Fruit fly (Drosophila melanogaster) whole organism, wandering third instar larva: ENCODE data around the gene CG45413.

Experiments used
- Abd-B ChIP-seq: fragments of >200 bp; optimal IDR thresholded peaks from 2 replicates; lab custom pipeline; 2017; ENCODE audit warnings: missing biosample characterization, missing genetic modification characterization
- CG32264 ChIP-seq: fragments of 200-800 bp; sonication (Bioruptor generic); optimal IDR thresholded peaks from 2 replicates; lab custom pipeline; 2016; ENCODE audit warnings: missing biosample characterization, missing genetic modification characterization
- CG9705 ChIP-seq: fragments of 200-800 bp; sonication (Bioruptor generic); optimal IDR thresholded peaks from 2 replicates; lab custom pipeline; 2018; ENCODE audit warnings: missing biosample characterization, mild to moderate bottlenecking, missing genetic modification characterization
- Dfd ChIP-seq: fragments of >200 bp; optimal IDR thresholded peaks from 2 replicates; lab custom pipeline; 2017; ENCODE audit warnings: missing biosample characterization, missing genetic modification characterization
- Dif ChIP-seq: fragments of 200-275, 200-300 bp; sonication (Bioruptor generic); optimal IDR thresholded peaks from 2 replicates; lab custom pipeline; 2018; ENCODE audit warnings: missing biosample characterization, missing genetic modification characterization; ENCODE audit not compliant: partially characterized antibody
- GATAd ChIP-seq: sonication (Bioruptor generic); optimal IDR thresholded peaks from 2 replicates; lab custom pipeline; 2016; ENCODE audit warnings: missing biosample characterization, missing genetic modification characterization
- HLH106 ChIP-seq: fragments of 200-800 bp; optimal IDR thresholded peaks from 3 replicates; lab custom pipeline; 2019; ENCODE audit warnings: missing biosample characterization, mild to moderate bottlenecking, missing genetic modification characterization, moderate library complexity
- Hr78 ChIP-seq: fragments of >200 bp; optimal IDR thresholded peaks from 2 replicates; lab custom pipeline; 2017; ENCODE audit warnings: missing biosample characterization, missing genetic modification characterization
- N ChIP-seq: fragments of >200 bp; optimal IDR thresholded peaks from 2 replicates; lab custom pipeline; 2018; ENCODE audit warnings: missing biosample characterization, missing external identifiers, missing genetic modification characterization
- Rel ChIP-seq, 2 experiments: fragments of 200-800 bp; sonication (Bioruptor generic) in 1 of 2; optimal IDR thresholded peaks; 2 replicates in 1 of 2; 3 replicates in 1 of 2; lab custom pipeline; 2016 to 2019; ENCODE audit warnings: mild to moderate bottlenecking in 2 of 2, missing biosample characterization in 2 of 2, missing genetic modification characterization in 2 of 2, moderate library complexity in 1 of 2
- Vsx2 ChIP-seq: fragments of 200-300, 225-300 bp; sonication (Bioruptor generic); optimal IDR thresholded peaks from 2 replicates; lab custom pipeline; 2018; ENCODE audit warnings: missing biosample characterization, missing genetic modification characterization; ENCODE audit not compliant: partially characterized antibody
- brk ChIP-seq: fragments of 200-800 bp; sonication (Bioruptor generic); optimal IDR thresholded peaks from 2 replicates; lab custom pipeline; 2016; ENCODE audit warnings: missing biosample characterization, mild to moderate bottlenecking, missing genetic modification characterization
- dl ChIP-seq, 2 experiments: fragments of 175-275, 200-275 bp in 1 of 2; fragments of 200-275 bp in 1 of 2; sonication (Bioruptor generic); optimal IDR thresholded peaks; lab custom pipeline; 2018; ENCODE audit warnings: mild to moderate bottlenecking in 2 of 2, missing biosample characterization in 2 of 2, missing genetic modification characterization in 2 of 2, moderate library complexity in 2 of 2; ENCODE audit not compliant: partially characterized antibody in 2 of 2, insufficient read depth in 1 of 2
- dsf ChIP-seq: sonication (Bioruptor generic); optimal IDR thresholded peaks from 2 replicates; lab custom pipeline; 2016; ENCODE audit warnings: missing biosample characterization, missing genetic modification characterization, borderline replicate concordance
- ey ChIP-seq: fragments of 200-800 bp; sonication (Bioruptor generic); optimal IDR thresholded peaks from 2 replicates; lab custom pipeline; 2016; ENCODE audit warnings: missing biosample characterization, missing genetic modification characterization
- fru ChIP-seq: fragments of 200-800 bp; sonication (Bioruptor generic); optimal IDR thresholded peaks from 3 replicates; lab custom pipeline; 2016; ENCODE audit warnings: missing biosample characterization, mild to moderate bottlenecking, missing genetic modification characterization
- h ChIP-seq: fragments of 200-800 bp; sonication (Bioruptor generic); optimal IDR thresholded peaks from 3 replicates; lab custom pipeline; 2016; ENCODE audit warnings: missing biosample characterization, mild to moderate bottlenecking, missing genetic modification characterization
- jim ChIP-seq: fragments of 175-275, 200-325 bp; sonication (Bioruptor generic); optimal IDR thresholded peaks from 2 replicates; lab custom pipeline; 2016; ENCODE audit warnings: missing biosample characterization, mild to moderate bottlenecking, missing genetic modification characterization
- lola ChIP-seq: fragments of >200 bp; optimal IDR thresholded peaks from 2 replicates; lab custom pipeline; 2017; ENCODE audit warnings: missing biosample characterization, missing genetic modification characterization
- rgr ChIP-seq: fragments of 200-800 bp; sonication (Bioruptor generic); optimal IDR thresholded peaks from 3 replicates; lab custom pipeline; 2016; ENCODE audit warnings: missing biosample characterization, mild to moderate bottlenecking, missing genetic modification characterization
- sage ChIP-seq: fragments of 200-800 bp; sonication (Bioruptor generic); optimal IDR thresholded peaks from 2 replicates; lab custom pipeline; 2016; ENCODE audit warnings: missing biosample characterization, mild to moderate bottlenecking, missing genetic modification characterization
- sv ChIP-seq: fragments of 200-800 bp; sonication (Bioruptor generic); optimal IDR thresholded peaks from 3 replicates; lab custom pipeline; 2016; ENCODE audit warnings: missing biosample characterization, missing genetic modification characterization
- tai ChIP-seq: sonication (Bioruptor generic); optimal IDR thresholded peaks from 2 replicates; lab custom pipeline; 2016; ENCODE audit warnings: missing biosample characterization, missing genetic modification characterization
- woc ChIP-seq: sonication (Bioruptor generic); optimal IDR thresholded peaks from 2 replicates; lab custom pipeline; 2016; ENCODE audit warnings: missing biosample characterization, mild to moderate bottlenecking, missing genetic modification characterization

Gene CG45413

DNA sequence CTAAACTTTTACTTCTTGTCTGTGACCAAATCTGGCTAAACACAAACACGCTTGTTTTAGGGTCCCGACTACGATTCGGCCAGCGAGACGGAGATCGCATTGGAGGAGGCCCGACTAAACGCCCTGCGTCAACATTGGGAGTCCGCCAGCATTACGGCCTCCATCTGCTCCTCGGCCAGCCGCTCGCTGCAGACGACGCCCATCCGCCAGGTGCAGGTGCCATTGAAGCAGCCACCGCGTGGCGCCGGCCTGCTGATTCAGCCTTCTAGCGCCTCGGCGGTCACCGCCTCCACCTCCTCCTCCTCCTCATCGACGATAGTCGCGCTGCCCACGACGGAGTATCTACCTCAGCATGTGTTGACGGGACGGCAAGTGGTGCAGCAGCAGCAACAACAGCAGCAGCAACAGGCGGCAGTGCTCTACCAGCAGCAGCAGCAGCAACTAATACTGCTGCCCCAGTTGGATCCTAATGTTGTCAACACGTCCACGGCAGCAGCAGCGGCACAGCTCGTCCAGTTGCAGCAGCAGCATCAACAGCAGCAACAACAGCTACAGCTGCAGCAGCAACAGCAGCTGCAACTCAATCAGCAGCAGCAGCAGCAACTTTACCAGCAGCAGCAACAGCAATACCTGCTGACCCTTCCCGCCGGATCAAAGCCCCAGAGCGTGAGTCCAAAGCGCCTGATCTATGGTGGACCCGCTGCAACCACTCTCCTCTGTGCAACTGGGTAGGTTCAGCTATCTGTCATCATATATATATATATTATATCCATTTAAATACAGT, 15.6 kb upstream of the CG45413 start:
- TF ChIP-seq Dfd (GFP tag; lab: Kevin White, UChicago) (peak; percentile 94), lola (GFP tag; lab: Kevin White, UChicago) (no peak)

DNA sequence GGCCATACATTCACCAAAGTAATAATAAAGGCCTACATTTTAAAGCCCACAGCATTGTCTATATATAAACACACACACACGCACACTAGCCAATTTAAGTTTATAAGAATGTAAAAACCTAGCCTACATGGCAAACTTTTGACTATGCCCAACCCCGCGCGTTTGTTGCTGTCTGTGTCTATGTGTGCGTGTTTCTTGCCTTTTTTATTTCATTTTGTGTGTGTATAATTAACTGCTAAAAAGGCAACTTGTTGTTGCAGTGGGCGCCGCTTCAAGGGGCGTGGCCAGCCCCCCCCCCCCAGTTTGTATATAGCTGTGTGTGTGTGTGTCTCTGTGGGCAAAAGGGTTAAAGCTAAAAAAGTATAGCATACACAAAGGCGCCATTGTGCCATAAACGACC, 13.6 kb upstream of the CG45413 start:
- TF ChIP-seq brk: no peak
- no peak for TF ChIP-seq h (GFP tag; lab: Kevin White, UChicago)
- TF ChIP-seq Rel (GFP tag; optimal IDR thresholded peaks at IDR 0.05; lab: Kevin White, UChicago): no peak
- TF ChIP-seq Rel (tag; optimal IDR thresholded peaks at IDR 0.05; lab: Kevin White, UChicago): no peak
- TF ChIP-seq woc (GFP tag; lab: Kevin White, UChicago): no peak
- TF ChIP-seq Dif (GFP tag; lab: Kevin White, UChicago): no peak
- TF ChIP-seq Abd-B (GFP tag; lab: Kevin White, UChicago): no peak
- TF ChIP-seq CG32264: no peak
- no peak for TF ChIP-seq Hr78 (GFP tag; lab: Kevin White, UChicago)
- no peak for TF ChIP-seq rgr (GFP tag; lab: Kevin White, UChicago)
- TF ChIP-seq tai (GFP tag; lab: Kevin White, UChicago): no peak

DNA sequence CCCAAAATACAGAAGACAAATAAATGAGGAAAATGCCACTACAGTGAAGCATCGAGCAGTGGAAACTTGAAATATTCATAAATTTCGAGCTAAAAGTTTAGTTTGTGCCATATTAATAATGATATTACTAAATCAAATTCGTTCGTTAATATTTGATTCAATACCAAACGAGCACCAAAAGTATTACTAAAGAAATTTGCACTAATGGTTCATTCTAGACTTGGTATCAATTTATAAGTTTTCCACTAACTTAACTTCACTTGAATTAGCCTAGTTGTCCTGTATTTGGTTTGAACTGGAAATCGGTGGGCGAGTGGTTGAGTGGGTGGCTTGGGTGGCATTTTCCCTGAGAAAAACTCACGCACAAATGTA, 12.2 kb upstream of the CG45413 start:
- no peak for TF ChIP-seq woc (GFP tag; lab: Kevin White, UChicago)
- no peak for TF ChIP-seq N (GFP tag; lab: Kevin White, UChicago)
- TF ChIP-seq fru (GFP tag; lab: Kevin White, UChicago): no peak
- no peak for TF ChIP-seq Abd-B (GFP tag; lab: Kevin White, UChicago)
- no peak for TF ChIP-seq jim
- TF ChIP-seq Hr78 (GFP tag; lab: Kevin White, UChicago): no peak
- TF ChIP-seq rgr (GFP tag; lab: Kevin White, UChicago): no peak
- TF ChIP-seq HLH106 (tag; lab: Kevin White, UChicago): no peak
- no peak for TF ChIP-seq dl (GFP tag; optimal IDR thresholded peaks at IDR 0.05; lab: Kevin White, UChicago; ENCODE audit: insufficient read depth in 1 of 2, partially characterized antibody in 2 of 2)
- no peak for TF ChIP-seq ey
- TF ChIP-seq Rel (GFP tag; optimal IDR thresholded peaks at IDR 0.05; lab: Kevin White, UChicago): no peak
- TF ChIP-seq Rel (tag; optimal IDR thresholded peaks at IDR 0.05; lab: Kevin White, UChicago): no peak
- TF ChIP-seq GATAd (GFP tag; lab: Kevin White, UChicago): no peak
- no peak for TF ChIP-seq brk

DNA sequence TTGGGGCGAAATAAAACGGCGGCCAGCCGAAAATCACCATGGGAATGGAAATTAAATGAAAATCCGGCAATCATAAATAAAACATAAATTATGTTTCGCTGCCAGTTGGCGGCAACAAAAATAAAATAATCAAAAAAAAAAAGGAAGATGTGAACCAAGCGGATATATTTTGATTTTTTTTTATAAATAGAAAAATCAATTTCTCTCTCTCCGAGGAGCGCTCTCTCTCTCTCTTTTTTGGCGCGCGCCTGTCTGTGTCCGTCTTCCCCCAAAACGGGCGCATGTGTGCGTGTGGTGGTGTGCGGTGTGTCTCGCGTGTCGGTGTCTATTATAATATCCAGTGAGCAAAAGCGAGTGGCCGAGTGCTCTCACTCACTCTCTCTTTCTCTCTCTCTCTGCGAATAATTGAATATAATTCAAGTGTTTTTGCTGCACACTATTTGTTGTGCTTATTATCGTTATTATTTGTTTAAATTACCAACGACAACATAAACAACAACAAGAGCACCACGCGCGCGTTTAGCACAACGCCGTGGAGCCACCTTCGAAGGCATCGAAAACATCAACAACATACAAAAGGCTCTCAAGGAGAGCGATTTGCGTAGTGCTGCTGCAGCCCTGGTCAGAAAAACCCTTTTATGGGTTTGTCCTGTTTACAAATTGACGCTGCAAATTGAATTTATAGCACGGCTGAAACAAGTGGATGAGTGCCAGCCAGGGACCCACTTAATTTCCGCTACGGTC, 11.6 kb upstream of the CG45413 start:
- TF ChIP-seq sv: no peak
- no peak for TF ChIP-seq Hr78 (GFP tag; lab: Kevin White, UChicago)
- TF ChIP-seq tai (GFP tag; lab: Kevin White, UChicago): no peak
- no peak for TF ChIP-seq CG9705 (GFP tag; lab: Kevin White, UChicago)
- TF ChIP-seq, all 38 proteins: peak for 0

- TF ChIP-seq sage (GFP tag; lab: Kevin White, UChicago) (no peak), CG9705 (GFP tag; lab: Kevin White, UChicago) (no peak)
These were observed 11.0 kb upstream of the CG45413 start, which contains the start of gene tow for dm6 chr3L:6942831-6943114. Gene tow, plus strand, starts transcription at chr3L:6942856.

dm6 chr3L:6942103-6942830, 10.5 kb upstream of the CG45413 start:
- TF ChIP-seq Vsx2 (no peak), h (GFP tag; lab: Kevin White, UChicago) (peak; percentile 58), brk (no peak), dsf (GFP tag; lab: Kevin White, UChicago) (no peak)
